Worm (Caenorhabditis elegans): Measurements from ENCODE around the gene fipr-8.

ce11 chrV:10206502-10206901 lies 33.3 kb downstream of the fipr-8 start, which contains the start of gene rpc-25:
- TF ChIP-seq pha-4 (tag; optimal IDR thresholded peaks at IDR 0.05) (no peak), ztf-11 (tag; optimal IDR thresholded peaks at IDR 0.05) (no peak), unc-39 (tag; optimal IDR thresholded peaks at IDR 0.05) (no peak), nhr-237 (tag; optimal IDR thresholded peaks at IDR 0.05) (no peak), sptf-1 (tag; optimal IDR thresholded peaks at IDR 0.05) (no peak)

All from whole organism, mixed stage, embryonic.